Worm (Caenorhabditis elegans) whole organism, L1 larva: ENCODE data around the gene Y26G10.1.

ENCODE experiments used
- mep-1 ChIP-seq: fragments of 150-350 bp; optimal IDR thresholded peaks from 2 replicates; lab custom pipeline; 2014; ENCODE audit warnings: missing biosample characterization, missing genetic modification characterization
- sptf-1 ChIP-seq: fragments of 150-350 bp; optimal IDR thresholded peaks from 2 replicates; lab custom pipeline; 2014; ENCODE audit warnings: missing biosample characterization, missing genetic modification characterization
- unc-62 ChIP-seq: fragments of 150-350 bp; optimal IDR thresholded peaks from 2 replicates; lab custom pipeline; 2014; ENCODE audit warnings: missing biosample characterization, missing genetic modification reagents, missing genetic modification characterization
- zip-4 ChIP-seq: fragments of 200-800 bp; sonication (Bioruptor generic); optimal IDR thresholded peaks from 2 replicates; lab custom pipeline; 2018; ENCODE audit warnings: mild to moderate bottlenecking, missing genetic modification characterization, moderate library complexity, missing compliant biosample characterization

DNA sequence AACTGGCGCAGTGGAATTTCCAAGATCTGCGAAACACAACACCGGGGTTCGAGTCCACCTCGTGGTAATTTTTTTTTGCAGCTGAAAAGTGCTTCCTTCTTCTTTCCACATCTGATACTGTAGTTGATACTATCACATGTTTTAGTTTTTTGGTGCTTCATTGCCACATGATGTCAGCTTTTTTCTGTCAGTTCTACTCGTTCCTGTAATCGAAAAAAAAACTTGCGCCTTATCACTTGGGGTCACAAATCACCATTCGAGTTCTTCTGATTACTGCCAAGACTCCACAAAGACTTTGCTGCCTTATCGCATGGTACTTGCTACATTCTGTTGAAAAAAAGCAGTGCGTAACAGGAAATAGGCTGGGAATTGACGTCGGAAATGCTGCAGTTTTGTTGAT, 26.0 kb upstream of the Y26G10.1 start:
- TF ChIP-seq unc-62 (GFP tag; lab: Kevin White, UChicago) (no peak), mep-1 (no peak), sptf-1 (tag; lab: Kevin White, UChicago) (no peak), zip-4 (GFP tag; lab: Kevin White, UChicago) (no peak)
